Fruit fly (Drosophila melanogaster): Measurements from ENCODE around the gene CG43220.

The CG43220 gene

dm6 chr2L:17514090-17514715, 27.8 kb downstream of the CG43220 start (continued):
- peak; percentile 29 for TF ChIP-seq D19B (GFP tag; optimal IDR thresholded peaks at IDR 0.05)
- TF ChIP-seq repo (GFP tag; optimal IDR thresholded peaks at IDR 0.05), result peak; percentile 60
- no peak for TF ChIP-seq HLHmδ (GFP tag; optimal IDR thresholded peaks at IDR 0.05)
- peak; percentile 82 for TF ChIP-seq CG18476 (GFP tag; optimal IDR thresholded peaks at IDR 0.05)
- peak; percentile 77 for TF ChIP-seq B-H1 (GFP tag; IDR thresholded peaks at IDR 0.05)
- TF ChIP-seq CG31365 (tag; optimal IDR thresholded peaks at IDR 0.05), result peak; percentile 44
- peak; percentile 87 for TF ChIP-seq CG2875 (GFP tag; optimal IDR thresholded peaks at IDR 0.05)
- TF ChIP-seq eyg (GFP tag; optimal IDR thresholded peaks at IDR 0.05), result peak; percentile 20
- no peak for TF ChIP-seq lov (optimal IDR thresholded peaks at IDR 0.05)
- peak; percentile 85; the same call in 2 of the 3 replicates for TF ChIP-seq lov (GFP tag; IDR thresholded peaks at IDR 0.05)
- no peak for TF ChIP-seq CG2120 (GFP tag; optimal IDR thresholded peaks at IDR 0.05)
- TF ChIP-seq sug (tag; optimal IDR thresholded peaks at IDR 0.05), result no peak
- TF ChIP-seq cwo (GFP tag; optimal IDR thresholded peaks at IDR 0.05), result peak; percentile 83
- TF ChIP-seq H2.0 (GFP tag; IDR thresholded peaks at IDR 0.05), result peak; percentile 78
- TF ChIP-seq ara (GFP tag; IDR thresholded peaks at IDR 0.05), result peak; percentile 88
- TF ChIP-seq HmgZ (tag; optimal IDR thresholded peaks at IDR 0.05), result peak; percentile 79
- peak; percentile 91 for TF ChIP-seq CG17359 (tag; optimal IDR thresholded peaks at IDR 0.05)
- TF ChIP-seq CG15269 (tag; optimal IDR thresholded peaks at IDR 0.05), result peak; percentile 87
- TF ChIP-seq Deaf1 (tag; optimal IDR thresholded peaks at IDR 0.05), result peak; percentile 68
- peak; percentile 83 for TF ChIP-seq CG30403 (GFP tag; optimal IDR thresholded peaks at IDR 0.05)
- TF ChIP-seq YL-1 (GFP tag; optimal IDR thresholded peaks at IDR 0.05), result no peak
- TF ChIP-seq CG6854 (GFP tag; optimal IDR thresholded peaks at IDR 0.05), result peak; percentile 77
- no peak for TF ChIP-seq CG7963 (GFP tag; IDR thresholded peaks at IDR 0.05; ENCODE audit: partially characterized antibody)
- TF ChIP-seq Side (GFP tag; optimal IDR thresholded peaks at IDR 0.05), result peak; percentile 71
- TF ChIP-seq Mes4 (GFP tag; optimal IDR thresholded peaks at IDR 0.05), result peak; percentile 79
- peak; percentile 27; the same call in 1 of the 2 replicates for TF ChIP-seq dan (GFP tag; IDR thresholded peaks at IDR 0.05)
- TF ChIP-seq kni (GFP tag; optimal IDR thresholded peaks at IDR 0.05), result peak; percentile 89
- TF ChIP-seq Taf1 (GFP tag; IDR thresholded peaks at IDR 0.05), result peak; percentile 41; the same call in 1 of the 2 replicates
- no peak for TF ChIP-seq CG12744 (GFP tag; optimal IDR thresholded peaks at IDR 0.05)
- TF ChIP-seq CG11456 (GFP tag; IDR thresholded peaks at IDR 0.05), result peak; percentile 60; the same call in 2 of the 3 replicates
- TF ChIP-seq sens-2 (GFP tag; IDR thresholded peaks at IDR 0.05), result peak; percentile 79
- peak; percentile 88 for TF ChIP-seq Oli (tag; optimal IDR thresholded peaks at IDR 0.05)
- TF ChIP-seq fd64A (GFP tag; optimal IDR thresholded peaks at IDR 0.05), result peak; percentile 69
- TF ChIP-seq B-H2 (GFP tag; optimal IDR thresholded peaks at IDR 0.05), result no peak
- peak; percentile 68 for TF ChIP-seq schlank (tag; optimal IDR thresholded peaks at IDR 0.05)
- peak; percentile 88 for TF ChIP-seq ci (GFP tag; IDR thresholded peaks at IDR 0.05)
- TF ChIP-seq CG6791 (GFP tag; IDR thresholded peaks at IDR 0.05; ENCODE audit: partially characterized antibody), result no peak
- TF ChIP-seq tx (GFP tag; optimal IDR thresholded peaks at IDR 0.05), result peak; percentile 32
- peak; percentile 62 for TF ChIP-seq psq (GFP tag; optimal IDR thresholded peaks at IDR 0.05)
- peak; percentile 84 for TF ChIP-seq chm (GFP tag; IDR thresholded peaks at IDR 0.05)
- peak; percentile 79 for TF ChIP-seq CG32532 (GFP tag; IDR thresholded peaks at IDR 0.05)
- TF ChIP-seq Aef1 (GFP tag; IDR thresholded peaks at IDR 0.05), result peak; percentile 71
- TF ChIP-seq CG1602 (GFP tag; optimal IDR thresholded peaks at IDR 0.05), result peak; percentile 83
- TF ChIP-seq Nf-YB (GFP tag; optimal IDR thresholded peaks at IDR 0.05), result peak; percentile 75
- peak; percentile 8 for TF ChIP-seq CG4282 (GFP tag; optimal IDR thresholded peaks at IDR 0.05)
- peak; percentile 39; the same call in 1 of the 2 replicates for TF ChIP-seq GATAe (GFP tag; conservative IDR thresholded peaks at IDR 0.05)
- TF ChIP-seq CG8944 (GFP tag; optimal IDR thresholded peaks at IDR 0.05), result peak; percentile 50
- peak; percentile 84 for TF ChIP-seq CG6765 (GFP tag; optimal IDR thresholded peaks at IDR 0.05)
- TF ChIP-seq ase (GFP tag; IDR thresholded peaks at IDR 0.05), result peak; percentile 83
- no peak for TF ChIP-seq kay (GFP tag; optimal IDR thresholded peaks at IDR 0.05)
- TF ChIP-seq so (GFP tag; IDR thresholded peaks at IDR 0.05), result peak; percentile 85
